Worm (Caenorhabditis elegans) whole organism, L2 larva: ENCODE results near the gene C32H11.4.

Experiments
- C34F6.9 ChIP-seq: fragments of 150-350 bp; optimal IDR thresholded peaks from 2 replicates; lab custom pipeline; 2014; ENCODE audit warnings: missing biosample characterization, missing genetic modification characterization
- R02D3.7 ChIP-seq: fragments of 150-350 bp; optimal IDR thresholded peaks from 2 replicates; lab custom pipeline; 2014; ENCODE audit warnings: missing biosample characterization, missing genetic modification characterization
- Y55F3AM.14 ChIP-seq: fragments of 200-800 bp; sonication (Bioruptor generic); optimal IDR thresholded peaks from 2 replicates; lab custom pipeline; 2018; ENCODE audit warnings: mild to moderate bottlenecking, missing genetic modification characterization, missing compliant biosample characterization
- ZK546.5 ChIP-seq: sonication (generic microtip); optimal IDR thresholded peaks from 2 replicates; lab custom pipeline; 2017; ENCODE audit warnings: missing biosample characterization, missing genetic modification characterization
- aly-2 ChIP-seq: fragments of 150-350 bp; optimal IDR thresholded peaks from 2 replicates; lab custom pipeline; 2014; ENCODE audit warnings: missing biosample characterization, missing genetic modification characterization
- ama-1 ChIP-seq: fragments of 150-350 bp; optimal IDR thresholded peaks from 2 replicates; lab custom pipeline; 2018; ENCODE audit warnings: inconsistent platforms
- ceh-16 ChIP-seq: fragments of 150-350 bp; optimal IDR thresholded peaks from 2 replicates; lab custom pipeline; 2014; ENCODE audit warnings: missing biosample characterization, missing genetic modification characterization
- ceh-82 ChIP-seq: fragments of 150-350 bp; optimal IDR thresholded peaks from 2 replicates; lab custom pipeline; 2014; ENCODE audit warnings: missing biosample characterization, missing genetic modification characterization
- crh-2 ChIP-seq: sonication (generic microtip); optimal IDR thresholded peaks from 2 replicates; lab custom pipeline; 2017; ENCODE audit warnings: missing biosample characterization, missing genetic modification characterization
- dmd-4 ChIP-seq: sonication (generic microtip); optimal IDR thresholded peaks from 2 replicates; lab custom pipeline; 2017; ENCODE audit warnings: missing biosample characterization, missing genetic modification characterization
- elt-1 ChIP-seq: fragments of 150-350 bp; optimal IDR thresholded peaks from 2 replicates; lab custom pipeline; 2014; ENCODE audit warnings: missing biosample characterization, missing genetic modification characterization
- elt-3 ChIP-seq: sonication (generic microtip); optimal IDR thresholded peaks from 2 replicates; lab custom pipeline; 2017; ENCODE audit warnings: missing biosample characterization, missing genetic modification characterization
- fos-1 ChIP-seq: fragments of 150-350 bp; optimal IDR thresholded peaks from 2 replicates; lab custom pipeline; 2014; ENCODE audit warnings: missing biosample characterization, missing genetic modification characterization
- gmeb-1 ChIP-seq: fragments of 150-350 bp; optimal IDR thresholded peaks from 2 replicates; lab custom pipeline; 2014; ENCODE audit warnings: missing biosample characterization, missing genetic modification characterization
- lin-11 ChIP-seq: fragments of 150-350 bp; sonication (generic microtip); optimal IDR thresholded peaks from 2 replicates; lab custom pipeline; 2014; ENCODE audit warnings: missing biosample characterization, missing genetic modification characterization, inconsistent platforms, mixed read lengths
- mab-5 ChIP-seq: fragments of 150-350 bp; optimal IDR thresholded peaks from 2 replicates; lab custom pipeline; 2014; ENCODE audit warnings: missing biosample characterization, missing genetic modification characterization
- mbf-1 ChIP-seq: sonication (generic microtip); optimal IDR thresholded peaks from 2 replicates; lab custom pipeline; 2017; ENCODE audit warnings: missing biosample characterization, missing genetic modification characterization
- mdl-1 ChIP-seq, 2 experiments: fragments of 150-350 bp in 1 of 2; sonication (generic microtip) in 1 of 2; optimal IDR thresholded peaks; 2 replicates each; lab custom pipeline; 2017; ENCODE audit warnings: missing biosample characterization in 2 of 2, missing genetic modification characterization in 2 of 2
- nhr-11 ChIP-seq: fragments of 150-350 bp; optimal IDR thresholded peaks from 2 replicates; lab custom pipeline; 2014; ENCODE audit warnings: missing biosample characterization, missing genetic modification characterization
- nhr-12 ChIP-seq: fragments of 150-350 bp; optimal IDR thresholded peaks from 2 replicates; lab custom pipeline; 2014; ENCODE audit warnings: missing biosample characterization, missing genetic modification characterization
- nhr-129 ChIP-seq: fragments of 150-350 bp; optimal IDR thresholded peaks from 2 replicates; lab custom pipeline; 2014; ENCODE audit warnings: missing biosample characterization, missing genetic modification characterization
- nhr-237 ChIP-seq: fragments of 150-350 bp; optimal IDR thresholded peaks from 2 replicates; lab custom pipeline; 2014; ENCODE audit warnings: missing biosample characterization, missing genetic modification characterization
- nhr-25 ChIP-seq: fragments of 150-350 bp; sonication (generic microtip); optimal IDR thresholded peaks from 3 replicates; lab custom pipeline; 2014; ENCODE audit warnings: missing biosample characterization, missing genetic modification characterization
- nhr-6 ChIP-seq: fragments of 150-350 bp; optimal IDR thresholded peaks from 2 replicates; lab custom pipeline; 2014; ENCODE audit warnings: missing biosample characterization, missing genetic modification characterization
- nhr-77 ChIP-seq: fragments of 150-350 bp; optimal IDR thresholded peaks from 2 replicates; lab custom pipeline; 2014; ENCODE audit warnings: missing biosample characterization, missing genetic modification characterization
- peb-1 ChIP-seq: fragments of 150-350 bp; optimal IDR thresholded peaks from 2 replicates; lab custom pipeline; 2014; ENCODE audit warnings: missing biosample characterization, missing genetic modification characterization
- sma-3 ChIP-seq: sonication (generic microtip); optimal IDR thresholded peaks from 2 replicates; lab custom pipeline; 2016; ENCODE audit warnings: missing genetic modification reagents, missing genetic modification characterization, missing compliant biosample characterization
- sma-9 ChIP-seq, 2 experiments: fragments of 150-350 bp in 1 of 2; sonication (generic microtip) in 1 of 2; optimal IDR thresholded peaks; 2 replicates each; lab custom pipeline; 2014 to 2016; ENCODE audit warnings: missing genetic modification characterization in 2 of 2, mild to moderate bottlenecking in 1 of 2, missing biosample characterization in 1 of 2, missing compliant biosample characterization in 1 of 2, missing genetic modification reagents in 1 of 2, moderate library complexity in 1 of 2
- unc-39 ChIP-seq: fragments of 150-350 bp; optimal IDR thresholded peaks from 2 replicates; lab custom pipeline; 2014; ENCODE audit warnings: missing biosample characterization, missing genetic modification characterization
- unc-55 ChIP-seq: fragments of 150-350 bp; sonication (generic microtip); optimal IDR thresholded peaks from 3 replicates; lab custom pipeline; 2014; ENCODE audit warnings: missing biosample characterization, missing genetic modification reagents, missing genetic modification characterization
- unc-62 ChIP-seq: fragments of 150-350 bp; optimal IDR thresholded peaks from 2 replicates; lab custom pipeline; 2014; ENCODE audit warnings: missing biosample characterization, missing genetic modification reagents, missing genetic modification characterization
- zag-1 ChIP-seq: fragments of 150-350 bp; optimal IDR thresholded peaks from 2 replicates; lab custom pipeline; 2014; ENCODE audit warnings: missing biosample characterization, missing genetic modification characterization
- ztf-1 ChIP-seq: fragments of 200-800 bp; sonication (Bioruptor generic); conservative IDR thresholded peaks from 2 replicates; pipeline ENCODE4 v1.3.6; 2022; ENCODE audit warnings: missing genetic modification characterization, missing compliant biosample characterization

C32H11.4 gene

ce11 chrIV:12890445-12890844 is 30.6 kb upstream of the C32H11.4 start, which contains the start of gene K08D8.6 (continued):
- TF ChIP-seq Y55F3AM.14 (GFP tag; lab: Kevin White, UChicago) (no peak), sma-3 (GFP tag; lab: Kevin White, UChicago) (no peak)

ce11 chrIV:12891080-12891479 is 30.0 kb upstream of the C32H11.4 start:
- peak; percentile 89 for TF ChIP-seq sma-9 (GFP tag; optimal IDR thresholded peaks at IDR 0.05; lab: Kevin White, UChicago)
- TF ChIP-seq sma-9 (tag; optimal IDR thresholded peaks at IDR 0.05; lab: Kevin White, UChicago), result no peak
- TF ChIP-seq nhr-12, result no peak
- TF ChIP-seq fos-1, result peak; percentile 45

ce11 chrIV:12892194-12892593 is 28.9 kb upstream of the C32H11.4 start, which contains the start of gene K08D8.1:
Gene K08D8.1 (plus strand): TSS chrIV:12892494.
- TF ChIP-seq C34F6.9 (tag; lab: Kevin White, UChicago) (no peak), aly-2 (tag; lab: Kevin White, UChicago) (no peak), ama-1 (lab: Kevin White, UChicago) (no peak), ceh-82 (no peak), unc-39 (tag; lab: Kevin White, UChicago) (no peak)

- TF ChIP-seq nhr-77 (tag; lab: Kevin White, UChicago) (no peak), nhr-237 (tag; lab: Kevin White, UChicago) (no peak), nhr-25 (no peak), nhr-12 (no peak), unc-39 (tag; lab: Kevin White, UChicago) (no peak), aly-2 (tag; lab: Kevin White, UChicago) (no peak)
- TF ChIP-seq, all 48 proteins: peak for 0
Measured at ce11 chrIV:12893166-12893565, 27.9 kb upstream of the C32H11.4 start, which contains the start of gene K08D8.12. Gene K08D8.12 (plus strand): TSS chrIV:12893466.

ce11 chrIV:12894996-12895395 is 26.1 kb upstream of the C32H11.4 start, which contains the start of gene K08D8.11:
Gene K08D8.11 (plus strand): TSS chrIV:12895296.
- TF ChIP-seq crh-2 (no peak), unc-55 (no peak), ztf-1 (GFP tag; lab: Robert Waterston, UW) (no peak), fos-1 (no peak), gmeb-1 (tag; lab: Kevin White, UChicago) (no peak), nhr-11 (tag; lab: Kevin White, UChicago) (no peak), Y55F3AM.14 (GFP tag; lab: Kevin White, UChicago) (no peak), mbf-1 (no peak), R02D3.7 (tag; lab: Kevin White, UChicago) (no peak), dmd-4 (tag; lab: Kevin White, UChicago) (no peak), C34F6.9 (tag; lab: Kevin White, UChicago) (no peak)

ce11 chrIV:12896371-12896882 is 24.6 kb upstream of the C32H11.4 start, which contains the start of gene K08D8.7:
Gene K08D8.7 (plus strand): TSS chrIV:12896832.
- TF ChIP-seq C34F6.9 (tag; lab: Kevin White, UChicago), result no peak
- TF ChIP-seq ZK546.5 (tag; lab: Kevin White, UChicago), result no peak
- TF ChIP-seq elt-3 (tag; lab: Kevin White, UChicago), result no peak
- TF ChIP-seq nhr-129 (tag; lab: Kevin White, UChicago), result no peak
- no peak for TF ChIP-seq aly-2 (tag; lab: Kevin White, UChicago)
- TF ChIP-seq fos-1, result peak; percentile 70
- TF ChIP-seq ceh-16 (tag; lab: Kevin White, UChicago), result no peak

- no peak for TF ChIP-seq peb-1
- no peak for TF ChIP-seq lin-11 (tag; lab: Kevin White, UChicago)
- no peak for TF ChIP-seq mab-5 (tag; lab: Kevin White, UChicago)
- TF ChIP-seq dmd-4 (tag; lab: Kevin White, UChicago), result no peak
- no peak for TF ChIP-seq nhr-25
- TF ChIP-seq unc-62, result no peak
- no peak for TF ChIP-seq elt-3 (tag; lab: Kevin White, UChicago)
- TF ChIP-seq mdl-1 (tag; optimal IDR thresholded peaks at IDR 0.05; lab: Kevin White, UChicago), result no peak
- TF ChIP-seq sma-9 (GFP tag; optimal IDR thresholded peaks at IDR 0.05; lab: Kevin White, UChicago), result no peak
- TF ChIP-seq sma-9 (tag; optimal IDR thresholded peaks at IDR 0.05; lab: Kevin White, UChicago), result no peak
- TF ChIP-seq R02D3.7 (tag; lab: Kevin White, UChicago), result no peak
- no peak for TF ChIP-seq Y55F3AM.14 (GFP tag; lab: Kevin White, UChicago)
- no peak for TF ChIP-seq ceh-82
- no peak for TF ChIP-seq elt-1 (tag; lab: Kevin White, UChicago)
- TF ChIP-seq gmeb-1 (tag; lab: Kevin White, UChicago), result no peak
- no peak for TF ChIP-seq zag-1 (tag; lab: Kevin White, UChicago)
- TF ChIP-seq sma-3 (GFP tag; lab: Kevin White, UChicago), result no peak
- no peak for TF ChIP-seq C34F6.9 (tag; lab: Kevin White, UChicago)
- no peak for TF ChIP-seq nhr-6 (tag; lab: Kevin White, UChicago)
Measured at ce11 chrIV:12897146-12897545, 23.9 kb upstream of the C32H11.4 start.
